Fruit fly (Drosophila melanogaster) whole organism, embryonic: ENCODE measurements around the gene CG13096.

Experiments
- Aef1 ChIP-seq: fragments of 200-800 bp; sonication (Bioruptor generic); IDR thresholded peaks from 3 replicates; pipeline ENCODE4 v1.3.6; 2022; ENCODE audit warnings: missing biosample characterization, missing genetic modification characterization
- CG10431 ChIP-seq: fragments of 200-800 bp; sonication (Bioruptor generic); optimal IDR thresholded peaks from 3 replicates; lab custom pipeline; 2018; ENCODE audit warnings: missing biosample characterization, mild to moderate bottlenecking, missing genetic modification characterization
- CG11085 ChIP-seq: fragments of 200-800 bp; sonication (Bioruptor generic); IDR thresholded peaks from 2 replicates; pipeline ENCODE4 v1.3.6; 2022; ENCODE audit warnings: missing biosample characterization, missing genetic modification characterization
- CG11504 ChIP-seq: fragments of 200-800 bp; sonication (Bioruptor generic); optimal IDR thresholded peaks from 3 replicates; lab custom pipeline; 2019; ENCODE audit warnings: missing biosample characterization, mild to moderate bottlenecking, missing genetic modification characterization, moderate library complexity
- CG12104 ChIP-seq: fragments of 200-800 bp; sonication (Bioruptor generic); optimal IDR thresholded peaks from 3 replicates; lab custom pipeline; 2016; ENCODE audit warnings: missing biosample characterization, missing genetic modification characterization
- CG14014 ChIP-seq: fragments of 200-800 bp; sonication (Bioruptor generic); IDR thresholded peaks from 2 replicates; pipeline ENCODE4 v1.3.6; 2022; ENCODE audit warnings: missing biosample characterization, missing genetic modification characterization
- CG14050 ChIP-seq: fragments of 200-800 bp; sonication (Bioruptor generic); IDR thresholded peaks from 3 replicates; pipeline ENCODE4 v1.3.6; 2022; ENCODE audit warnings: missing biosample characterization, missing genetic modification characterization
- CG14441 ChIP-seq: fragments of 200-800 bp; sonication (Bioruptor generic); IDR thresholded peaks from 2 replicates; pipeline ENCODE4 v1.3.6; 2022; ENCODE audit warnings: missing biosample characterization, missing genetic modification characterization
- CG14860 ChIP-seq: fragments of 200-800 bp; sonication (Bioruptor generic); IDR thresholded peaks from 3 replicates; pipeline ENCODE4 v1.3.6; 2022; ENCODE audit warnings: missing biosample characterization, missing genetic modification characterization; ENCODE audit not compliant: partially characterized antibody
- CG18262 ChIP-seq: fragments of 200-800 bp; optimal IDR thresholded peaks from 3 replicates; lab custom pipeline; 2019; ENCODE audit warnings: missing biosample characterization, mild to moderate bottlenecking, missing genetic modification characterization, moderate library complexity
- CG32532 ChIP-seq: fragments of 200-800 bp; sonication (Bioruptor generic); IDR thresholded peaks from 2 replicates; pipeline ENCODE4 v1.3.6; 2022; ENCODE audit warnings: missing biosample characterization, missing genetic modification characterization
- CG32772 ChIP-seq: fragments of 200-800 bp; sonication (Bioruptor generic); IDR thresholded peaks from 2 replicates; pipeline ENCODE4 v1.3.6; 2022; ENCODE audit warnings: missing biosample characterization, missing genetic modification characterization
- CG3847 ChIP-seq: fragments of 200-800 bp; sonication (Bioruptor generic); IDR thresholded peaks from 2 replicates; pipeline ENCODE4 v1.3.6; 2022; ENCODE audit warnings: missing biosample characterization, missing genetic modification characterization
- CG3995 ChIP-seq: fragments of 200-800 bp; sonication (Bioruptor generic); optimal IDR thresholded peaks from 3 replicates; lab custom pipeline; 2016; ENCODE audit warnings: missing biosample characterization, missing genetic modification characterization
- CG4707 ChIP-seq: fragments of 200-800 bp; sonication (Bioruptor generic); optimal IDR thresholded peaks from 2 replicates; lab custom pipeline; 2018; ENCODE audit warnings: missing biosample characterization, mild to moderate bottlenecking, missing genetic modification characterization, moderate library complexity
- CG5180 ChIP-seq: fragments of 200-800 bp; sonication (Bioruptor generic); optimal IDR thresholded peaks from 3 replicates; lab custom pipeline; 2017; ENCODE audit warnings: missing biosample characterization, missing genetic modification characterization, mild to moderate bottlenecking, moderate library complexity, missing genetic modification reagents
- CG6175 ChIP-seq: fragments of 200-800 bp; sonication (Bioruptor generic); IDR thresholded peaks from 3 replicates; pipeline ENCODE4 v1.3.6; 2022; ENCODE audit warnings: missing biosample characterization, missing genetic modification characterization
- CG7357 ChIP-seq: fragments of 200-800 bp; sonication (Bioruptor generic); IDR thresholded peaks from 3 replicates; pipeline ENCODE4 v1.3.6; 2022; ENCODE audit warnings: missing biosample characterization, missing genetic modification characterization
- CG8388 ChIP-seq: fragments of 200-800 bp; sonication (Bioruptor generic); optimal IDR thresholded peaks from 2 replicates; lab custom pipeline; 2019; ENCODE audit warnings: missing biosample characterization, mild to moderate bottlenecking, missing genetic modification characterization, moderate library complexity
- CTCF ChIP-seq: fragments of 200-800 bp; sonication (Bioruptor generic); optimal IDR thresholded peaks from 2 replicates; lab custom pipeline; 2017; ENCODE audit warnings: missing biosample characterization, mild to moderate bottlenecking, missing genetic modification characterization, moderate library complexity
- GATAe ChIP-seq: fragments of 200-800 bp; sonication (Bioruptor generic); conservative IDR thresholded peaks from 2 replicates; pipeline ENCODE4 v1.3.6; 2022; ENCODE audit warnings: missing biosample characterization, missing genetic modification characterization
- HHEX ChIP-seq: fragments of 200-800 bp; sonication (Bioruptor generic); optimal IDR thresholded peaks from 3 replicates; lab custom pipeline; 2017; ENCODE audit warnings: missing biosample characterization, mild to moderate bottlenecking, missing genetic modification characterization, missing genetic modification reagents
- Hr51 ChIP-seq, 2 experiments: fragments of 200-800 bp; sonication (Bioruptor generic); optimal IDR thresholded peaks; 2 replicates in 1 of 2; 3 replicates in 1 of 2; lab custom pipeline; 2016 to 2018; ENCODE audit warnings: missing biosample characterization in 2 of 2, missing genetic modification characterization in 2 of 2, mild to moderate bottlenecking in 1 of 2, moderate library complexity in 1 of 2
- Lpt ChIP-seq: fragments of >200 bp; optimal IDR thresholded peaks from 2 replicates; lab custom pipeline; 2018; ENCODE audit warnings: missing biosample characterization, missing genetic modification characterization
- Nf-YA ChIP-seq: fragments of 200-800 bp; sonication (Bioruptor generic); IDR thresholded peaks from 2 replicates; pipeline ENCODE4 v1.3.6; 2022; ENCODE audit warnings: missing biosample characterization, missing genetic modification characterization
- Trl ChIP-seq, 3 experiments: fragments of >200 bp in 2 of 3; fragments of 200-800 bp in 1 of 3; sonication (Bioruptor generic) in 1 of 3; optimal IDR thresholded peaks; 2 replicates in 1 of 3; 3 replicates in 2 of 3; lab custom pipeline; 2016 to 2017; ENCODE audit warnings: missing biosample characterization in 1 of 3, missing genetic modification characterization in 1 of 3
- cad ChIP-seq: fragments of >200 bp; optimal IDR thresholded peaks from 2 replicates; lab custom pipeline; 2017; ENCODE audit warnings: missing biosample characterization, missing genetic modification characterization
- crol ChIP-seq: fragments of 200-800 bp; sonication (Bioruptor generic); IDR thresholded peaks from 2 replicates; pipeline ENCODE4 v1.3.6; 2022; ENCODE audit warnings: missing biosample characterization, missing genetic modification characterization
- dati ChIP-seq: fragments of 200-800 bp; sonication (Bioruptor generic); IDR thresholded peaks from 2 replicates; pipeline ENCODE4 v1.3.6; 2022; ENCODE audit warnings: missing biosample characterization, missing genetic modification characterization
- exex ChIP-seq: fragments of 200-800 bp; sonication (Bioruptor generic); optimal IDR thresholded peaks from 4 replicates; lab custom pipeline; 2018; ENCODE audit warnings: missing biosample characterization, mild to moderate bottlenecking, missing genetic modification characterization, moderate library complexity
- grau ChIP-seq: fragments of 200-800 bp; optimal IDR thresholded peaks from 3 replicates; lab custom pipeline; 2019; ENCODE audit warnings: missing biosample characterization, mild to moderate bottlenecking, missing genetic modification characterization, moderate library complexity
- grn ChIP-seq: fragments of 200-800 bp; sonication (Bioruptor generic); optimal IDR thresholded peaks from 3 replicates; lab custom pipeline; 2017; ENCODE audit warnings: missing biosample characterization, missing genetic modification characterization
- her ChIP-seq: fragments of 200-800 bp; sonication (Bioruptor generic); optimal IDR thresholded peaks from 2 replicates; lab custom pipeline; 2016; ENCODE audit warnings: missing biosample characterization, missing genetic modification characterization
- hth ChIP-seq: fragments of >200 bp; optimal IDR thresholded peaks from 2 replicates; lab custom pipeline; 2017; ENCODE audit warnings: inconsistent platforms
- kni ChIP-seq: fragments of 200-800 bp; sonication (Bioruptor generic); optimal IDR thresholded peaks from 3 replicates; lab custom pipeline; 2017; ENCODE audit warnings: mild to moderate bottlenecking, missing biosample characterization, missing genetic modification reagents, missing genetic modification characterization
- lab ChIP-seq: fragments of 200-800 bp; sonication (Bioruptor generic); optimal IDR thresholded peaks from 3 replicates; lab custom pipeline; 2017; ENCODE audit warnings: missing biosample characterization, missing genetic modification characterization, mild to moderate bottlenecking, moderate library complexity, missing genetic modification reagents
- lov ChIP-seq, 2 experiments: fragments of 200-800 bp in 1 of 2; fragments of >200 bp in 1 of 2; sonication (Bioruptor generic) in 1 of 2; IDR thresholded peaks in 1 of 2; optimal IDR thresholded peaks in 1 of 2; 2 replicates in 1 of 2; 3 replicates in 1 of 2; pipeline versions ENCODE4 v1.3.6 to Lab custom; 2017 to 2022; ENCODE audit warnings: missing biosample characterization in 1 of 2, missing genetic modification characterization in 1 of 2
- luna ChIP-seq: fragments of 200-800 bp; sonication (Bioruptor generic); optimal IDR thresholded peaks from 2 replicates; lab custom pipeline; 2016; ENCODE audit warnings: missing biosample characterization, missing genetic modification characterization
- oc ChIP-seq: fragments of 200-800 bp; sonication (Bioruptor generic); optimal IDR thresholded peaks from 2 replicates; lab custom pipeline; 2018; ENCODE audit warnings: missing biosample characterization, mild to moderate bottlenecking, missing genetic modification characterization, moderate library complexity
- pnt ChIP-seq: fragments of 200-800 bp; sonication (Bioruptor generic); optimal IDR thresholded peaks from 3 replicates; lab custom pipeline; 2016; ENCODE audit warnings: missing biosample characterization, missing genetic modification characterization
- pros ChIP-seq: fragments of 200-800 bp; sonication (Bioruptor generic); optimal IDR thresholded peaks from 3 replicates; lab custom pipeline; 2019; ENCODE audit warnings: missing biosample characterization, mild to moderate bottlenecking, missing genetic modification characterization, moderate library complexity
- sens ChIP-seq: fragments of 200-800 bp; sonication (Bioruptor generic); peaks from one replicate; lab custom pipeline; 2016; ENCODE audit warnings: missing biosample characterization, missing genetic modification characterization
- sna ChIP-seq: fragments of 200-800 bp; sonication (Bioruptor generic); IDR thresholded peaks from 2 replicates; pipeline ENCODE4 v1.3.6; 2022; ENCODE audit warnings: missing biosample characterization, missing genetic modification characterization; ENCODE audit not compliant: partially characterized antibody
- tin ChIP-seq: fragments of 200-800 bp; sonication (Bioruptor generic); optimal IDR thresholded peaks from 3 replicates; lab custom pipeline; 2016; ENCODE audit warnings: missing biosample characterization, missing genetic modification characterization
- trh ChIP-seq: fragments of 200-800 bp; sonication (Bioruptor generic); optimal IDR thresholded peaks from 2 replicates; lab custom pipeline; 2016; ENCODE audit warnings: missing biosample characterization, missing genetic modification characterization
- twi ChIP-seq: fragments of 200-800 bp; optimal IDR thresholded peaks from 2 replicates; lab custom pipeline; 2019; ENCODE audit warnings: missing biosample characterization, mild to moderate bottlenecking, missing genetic modification characterization, moderate library complexity
- vvl ChIP-seq: fragments of 200-800 bp; sonication (Bioruptor generic); IDR thresholded peaks from 2 replicates; pipeline ENCODE4 v1.3.6; 2022; ENCODE audit warnings: missing biosample characterization, missing genetic modification characterization
- z ChIP-seq: fragments of 200-800 bp; sonication (Bioruptor generic); IDR thresholded peaks from 3 replicates; pipeline ENCODE4 v1.3.6; 2022; ENCODE audit warnings: missing biosample characterization, missing genetic modification characterization

The CG13096 gene

DNA sequence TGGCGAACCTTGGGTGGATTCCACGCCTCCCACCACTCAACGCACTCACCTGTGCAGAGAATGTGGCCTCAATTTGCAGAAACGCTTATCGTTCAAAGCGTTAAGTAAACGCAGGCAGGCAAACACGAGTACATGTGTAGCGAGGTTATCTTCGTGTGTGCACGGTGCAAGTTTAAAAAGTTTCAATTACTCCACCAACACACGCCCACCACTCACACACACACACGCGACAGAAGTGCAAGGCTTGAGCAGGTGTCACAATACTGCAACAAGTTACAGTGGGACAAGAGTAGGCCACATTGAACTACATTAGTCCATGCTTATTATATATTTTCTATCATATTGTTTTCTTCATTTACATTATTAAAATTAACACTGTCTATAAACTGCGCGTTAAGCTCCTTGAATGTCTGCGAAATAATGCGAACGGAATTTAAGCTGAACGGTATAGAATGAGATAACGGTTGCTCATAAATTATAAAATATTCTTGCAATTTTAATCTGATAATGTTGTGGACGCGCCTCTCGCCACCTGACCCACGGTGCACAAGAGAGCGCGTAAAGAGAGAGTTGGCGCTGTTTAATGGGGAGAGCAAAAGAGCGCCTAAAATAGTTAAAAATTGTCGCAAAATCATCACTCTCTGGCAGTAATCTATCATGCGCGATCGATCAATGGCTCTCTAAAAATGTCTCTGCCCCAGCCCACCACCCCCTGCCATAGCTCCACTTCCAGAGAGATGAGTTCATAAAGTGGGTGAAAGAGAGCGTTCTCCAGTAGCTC is 23.0 kb upstream of the CG13096 start (continued):
- peak; percentile 97 for TF ChIP-seq vvl (GFP tag; lab: Robert Waterston, UW)
- TF ChIP-seq her (GFP tag; lab: Kevin White, UChicago), result peak; percentile 8
- peak; percentile 97 for TF ChIP-seq CG4707 (GFP tag; lab: Kevin White, UChicago)
- peak; percentile 89 for TF ChIP-seq CG7357
- TF ChIP-seq Lpt, result no peak
- TF ChIP-seq Aef1 (GFP tag; lab: Robert Waterston, UW), result peak; percentile 92
- TF ChIP-seq tin, result peak; percentile 90
- no peak for TF ChIP-seq hth (lab: Kevin White, UChicago)
- peak; percentile 93 for TF ChIP-seq HHEX (GFP tag; lab: Kevin White, UChicago)
- peak; percentile 81 to 99 for TF ChIP-seq Hr51 (GFP tag; optimal IDR thresholded peaks at IDR 0.05; lab: Kevin White, UChicago)
- peak; percentile 89 for TF ChIP-seq pnt (GFP tag; lab: Kevin White, UChicago)
- peak; percentile 95 for TF ChIP-seq CG18262 (tag; lab: Kevin White, UChicago)
- TF ChIP-seq grau (tag; lab: Kevin White, UChicago), result peak; percentile 95
- TF ChIP-seq CG3847 (GFP tag; lab: Robert Waterston, UW), result peak; percentile 84
- peak; percentile 75 for TF ChIP-seq CG32532
- TF ChIP-seq pros (GFP tag; lab: Kevin White, UChicago), result peak; percentile 28
- TF ChIP-seq CG5180, result peak; percentile 91
- peak; percentile 93 for TF ChIP-seq Nf-YA (GFP tag; lab: Robert Waterston, UW)
- TF ChIP-seq CG11504 (tag; lab: Kevin White, UChicago), result peak; percentile 97
- peak; percentile 68 for TF ChIP-seq CG11085 (GFP tag; lab: Robert Waterston, UW)
- TF ChIP-seq crol, result peak; percentile 97
- no peak for TF ChIP-seq luna (GFP tag; lab: Kevin White, UChicago)
- peak; percentile 20 for TF ChIP-seq CG3995 (GFP tag; lab: Kevin White, UChicago)
- TF ChIP-seq CG14014 (GFP tag; lab: Robert Waterston, UW), result peak; percentile 86
- peak; percentile 95 for TF ChIP-seq CG14441
- peak; percentile 95 for TF ChIP-seq CG14050 (GFP tag; lab: Robert Waterston, UW)
- TF ChIP-seq sna (GFP tag; lab: Robert Waterston, UW), result peak; percentile 65

DNA sequence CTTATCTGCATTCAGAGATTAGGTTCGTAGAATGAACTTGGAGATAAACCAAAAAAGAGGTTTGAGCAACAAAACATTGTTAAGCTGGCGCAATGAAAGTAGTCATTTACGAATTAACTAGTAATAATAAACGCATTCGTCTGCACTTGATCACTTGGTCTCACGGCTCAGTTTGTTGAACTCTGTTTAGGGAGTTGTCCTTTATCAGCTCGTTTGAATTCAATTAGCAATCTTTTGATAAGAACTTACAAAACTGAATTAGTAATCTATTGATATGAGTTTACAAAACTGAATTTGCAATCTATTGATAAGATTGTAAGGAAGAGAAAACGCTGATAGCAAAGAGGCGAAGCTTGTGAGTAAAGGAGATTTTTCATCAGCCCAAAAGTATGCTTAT is 22.4 kb upstream of the CG13096 start:
- TF ChIP-seq CG6175 (GFP tag; lab: Robert Waterston, UW) (no peak), Trl (optimal IDR thresholded peaks at IDR 0.05; lab: Kevin White, UChicago) (no peak), Trl (GFP tag; optimal IDR thresholded peaks at IDR 0.05; lab: Kevin White, UChicago) (no peak), exex (tag; lab: Kevin White, UChicago) (peak; percentile 100), grn (GFP tag; lab: Kevin White, UChicago) (peak; percentile 3), GATAe (GFP tag; lab: Robert Waterston, UW) (peak; percentile 63)

DNA sequence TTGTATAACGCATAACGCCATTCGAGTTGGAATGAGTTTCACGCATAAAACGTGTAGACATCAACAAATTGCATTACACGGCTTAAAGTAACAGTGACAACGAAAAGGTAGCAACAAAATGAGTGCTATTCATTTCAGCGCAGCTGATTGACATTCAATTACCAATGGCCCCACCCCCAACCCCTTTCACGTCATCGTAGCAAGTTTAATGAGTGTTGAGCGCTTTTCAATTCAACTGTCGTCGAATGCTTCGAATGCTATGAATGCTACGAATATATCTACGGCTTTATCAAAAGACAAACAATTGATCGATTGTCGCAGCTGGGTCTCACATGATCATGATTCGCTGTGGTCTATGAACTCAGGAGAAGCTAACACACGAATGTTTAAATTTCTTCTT is 22.0 kb upstream of the CG13096 start:
- peak; percentile 68 for TF ChIP-seq z (GFP tag; lab: Robert Waterston, UW)
- TF ChIP-seq oc (tag; lab: Kevin White, UChicago), result peak; percentile 43
- TF ChIP-seq lab (GFP tag; lab: Kevin White, UChicago), result peak; percentile 54
- peak; percentile 9 for TF ChIP-seq CG8388
- 0 out of 2 replicates have a peak, but pooled peaks have one; percentile 12 for TF ChIP-seq vvl (GFP tag; lab: Robert Waterston, UW)
- TF ChIP-seq CG12104 (GFP tag; lab: Kevin White, UChicago), result no peak
- TF ChIP-seq CG14860 (GFP tag; lab: Robert Waterston, UW), result no peak
- TF ChIP-seq CG10431 (GFP tag; lab: Kevin White, UChicago), result peak; percentile 16
- TF ChIP-seq CG32772 (GFP tag; lab: Robert Waterston, UW), result no peak
- TF ChIP-seq CTCF, result no peak
- TF ChIP-seq dati (GFP tag; lab: Robert Waterston, UW), result 0 out of 2 replicates have a peak, but pooled peaks have one; percentile 15
- peak; percentile 58 for TF ChIP-seq sens
- peak; percentile 33 for TF ChIP-seq twi (tag; lab: Kevin White, UChicago)
- no peak for TF ChIP-seq lov (optimal IDR thresholded peaks at IDR 0.05; lab: Kevin White, UChicago)
- TF ChIP-seq lov (GFP tag; IDR thresholded peaks at IDR 0.05; lab: Robert Waterston, UW), result 0 out of 3 replicates have a peak, but pooled peaks have one; percentile 25
- no peak for TF ChIP-seq cad (GFP tag; lab: Kevin White, UChicago)
- TF ChIP-seq kni, result peak; percentile 16
- TF ChIP-seq trh (GFP tag; lab: Kevin White, UChicago), result no peak
